Worm (Caenorhabditis elegans) whole organism, mixed stage, embryonic: ENCODE results near the gene lgc-27.

ENCODE experiments used
- ces-1 ChIP-seq: fragments of 150-350 bp; optimal IDR thresholded peaks from 2 replicates; lab custom pipeline; 2014; ENCODE audit warnings: missing biosample characterization, missing genetic modification reagents, missing genetic modification characterization
- ham-2 ChIP-seq: fragments of 200-800 bp; sonication (Bioruptor generic); optimal IDR thresholded peaks from 2 replicates; lab custom pipeline; 2018; ENCODE audit warnings: mild to moderate bottlenecking, missing genetic modification characterization, missing compliant biosample characterization
- lin-13 ChIP-seq: fragments of 150-350 bp; optimal IDR thresholded peaks from 2 replicates; lab custom pipeline; 2014; ENCODE audit warnings: missing biosample characterization, missing genetic modification characterization
- nhr-76 ChIP-seq: sonication (generic microtip); optimal IDR thresholded peaks from 2 replicates; lab custom pipeline; 2017; ENCODE audit warnings: missing biosample characterization, missing genetic modification characterization
- unc-39 ChIP-seq: fragments of 150-350 bp; optimal IDR thresholded peaks from 2 replicates; lab custom pipeline; 2014; ENCODE audit warnings: missing biosample characterization, missing genetic modification characterization
- unc-62 ChIP-seq: fragments of 150-350 bp; optimal IDR thresholded peaks from 2 replicates; lab custom pipeline; 2014; ENCODE audit warnings: missing biosample characterization, missing genetic modification reagents, missing genetic modification characterization
- ztf-11 ChIP-seq: fragments of 150-350 bp; optimal IDR thresholded peaks from 2 replicates; lab custom pipeline; 2014; ENCODE audit warnings: missing biosample characterization, missing genetic modification characterization

- TF ChIP-seq ztf-11 (tag; lab: Kevin White, UChicago), result no peak
- no peak for TF ChIP-seq unc-39 (tag; lab: Kevin White, UChicago)
- TF ChIP-seq nhr-76, result no peak
- no peak for TF ChIP-seq ham-2 (GFP tag; lab: Kevin White, UChicago)
- TF ChIP-seq ces-1 (GFP tag; lab: Kevin White, UChicago), result no peak
- TF ChIP-seq unc-62 (GFP tag; lab: Kevin White, UChicago), result no peak
- TF ChIP-seq lin-13 (tag; lab: Kevin White, UChicago), result no peak
Measured at ce11 chrII:4686941-4687340, 38.1 kb downstream of the lgc-27 start, which contains the start of gene sre-39.
